Fruit fly (Drosophila melanogaster) whole organism: ENCODE measurements around the gene Trc8.

Experiments
- CG8478 ChIP-seq: fragments of >200 bp; optimal IDR thresholded peaks from 2 replicates; lab custom pipeline; 2018; ENCODE audit warnings: inconsistent platforms
- psq ChIP-seq: fragments of >200 bp; optimal IDR thresholded peaks from 2 replicates; lab custom pipeline; 2017
- usp ChIP-seq: fragments of >200 bp; optimal IDR thresholded peaks from 2 replicates; lab custom pipeline; 2017; ENCODE audit warnings: missing biosample characterization, missing genetic modification characterization, mixed read lengths

dm6 chr3R:29508551-29509266, 5.1 kb upstream of the Trc8 start:
- no peak for TF ChIP-seq psq (lab: Kevin White, UChicago)
- no peak for TF ChIP-seq usp (GFP tag; lab: Kevin White, UChicago)
- no peak for TF ChIP-seq CG8478 (lab: Kevin White, UChicago)
